Worm (Caenorhabditis elegans) whole organism, late embryonic: ENCODE measurements around the gene srh-229.

ENCODE experiments used
- ama-1 ChIP-seq: fragments of 150-350 bp; optimal IDR thresholded peaks from 2 replicates; lab custom pipeline; 2014
- elt-2 ChIP-seq: sonication (generic microtip); optimal IDR thresholded peaks from 2 replicates; lab custom pipeline; 2016; ENCODE audit warnings: missing genetic modification reagents, missing genetic modification characterization, missing compliant biosample characterization
- hlh-30 ChIP-seq: sonication (generic microtip); optimal IDR thresholded peaks from 2 replicates; lab custom pipeline; 2017; ENCODE audit warnings: antibody characterized with exemption, missing genetic modification characterization, missing compliant biosample characterization; ENCODE audit not compliant: insufficient read depth
- lin-11 ChIP-seq: fragments of 200-800 bp; sonication (Bioruptor generic); optimal IDR thresholded peaks from 2 replicates; lab custom pipeline; 2018; ENCODE audit warnings: mild to moderate bottlenecking, missing genetic modification characterization, missing compliant biosample characterization
- mec-3 ChIP-seq: sonication (generic microtip); optimal IDR thresholded peaks from 2 replicates; lab custom pipeline; 2016; ENCODE audit warnings: borderline replicate concordance, missing genetic modification characterization, missing compliant biosample characterization
- nhr-11 ChIP-seq: fragments of 150-350 bp; optimal IDR thresholded peaks from 2 replicates; lab custom pipeline; 2014; ENCODE audit warnings: missing biosample characterization, missing genetic modification characterization
- pha-4 ChIP-seq: fragments of 150-350 bp; optimal IDR thresholded peaks from 2 replicates; lab custom pipeline; 2018; ENCODE audit warnings: missing biosample characterization, missing genetic modification reagents, missing genetic modification characterization
- sox-4 ChIP-seq: sonication (generic microtip); optimal IDR thresholded peaks from 2 replicates; lab custom pipeline; 2017; ENCODE audit warnings: mild to moderate bottlenecking, missing genetic modification characterization, inconsistent platforms, missing compliant biosample characterization

DNA sequence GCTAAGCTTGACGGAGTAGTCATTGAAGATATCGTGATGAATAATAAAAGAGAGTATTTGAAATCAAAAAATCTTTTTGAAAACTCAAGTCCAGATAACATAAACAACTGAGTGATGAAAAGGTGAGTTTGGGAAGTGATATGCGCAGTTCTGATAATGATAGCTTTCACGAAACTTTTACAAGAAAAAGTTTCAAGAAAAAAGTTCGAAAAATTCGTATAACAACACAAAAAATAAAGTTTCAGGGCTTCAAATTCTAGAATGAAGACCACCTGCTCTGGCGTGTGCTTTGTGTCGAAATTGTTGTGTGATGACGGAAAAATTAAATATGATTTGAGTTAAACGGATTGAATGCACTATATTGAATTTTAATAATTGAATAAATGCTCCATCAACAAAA lies 15.9 kb upstream of the srh-229 start, which contains the start of gene srb-19:
- TF ChIP-seq nhr-11 (tag; lab: Kevin White, UChicago) = no peak
- no peak for TF ChIP-seq lin-11 (tag; lab: Kevin White, UChicago)
- no peak for TF ChIP-seq sox-4 (tag; lab: Kevin White, UChicago)
- no peak for TF ChIP-seq elt-2 (tag; lab: Kevin White, UChicago)
- TF ChIP-seq pha-4 (tag; lab: Kevin White, UChicago) = no peak
- no peak for TF ChIP-seq mec-3
- TF ChIP-seq hlh-30 (tag; lab: Kevin White, UChicago) = no peak
- TF ChIP-seq ama-1 (lab: Kevin White, UChicago) = no peak
